Fruit fly (Drosophila melanogaster) whole organism, embryonic: ENCODE results near the gene CG32206.

Experiments used
- Ada2b ChIP-seq: fragments of 200-800 bp; sonication (Bioruptor generic); IDR thresholded peaks from 2 replicates; pipeline ENCODE4 v1.3.6; 2022; ENCODE audit warnings: missing biosample characterization, missing genetic modification characterization
- Bdp1 ChIP-seq: fragments of 200-800 bp; sonication (Bioruptor generic); optimal IDR thresholded peaks from 3 replicates; lab custom pipeline; 2016; ENCODE audit warnings: missing biosample characterization, missing genetic modification characterization
- Blimp-1 ChIP-seq: fragments of 200-800 bp; sonication (Bioruptor generic); optimal IDR thresholded peaks from 3 replicates; lab custom pipeline; 2018; ENCODE audit warnings: missing biosample characterization, missing genetic modification characterization, mild to moderate bottlenecking, moderate library complexity, missing genetic modification reagents
- CG10462 ChIP-seq: fragments of 200-800 bp; sonication (Bioruptor generic); optimal IDR thresholded peaks from 2 replicates; lab custom pipeline; 2016; ENCODE audit warnings: missing biosample characterization, missing genetic modification characterization
- CG11504 ChIP-seq: fragments of 200-800 bp; sonication (Bioruptor generic); optimal IDR thresholded peaks from 3 replicates; lab custom pipeline; 2019; ENCODE audit warnings: missing biosample characterization, mild to moderate bottlenecking, missing genetic modification characterization, moderate library complexity
- CG11723 ChIP-seq: fragments of 200-800 bp; sonication (Bioruptor generic); optimal IDR thresholded peaks from 2 replicates; lab custom pipeline; 2017; ENCODE audit warnings: missing biosample characterization, mild to moderate bottlenecking, missing genetic modification characterization
- CG12659 ChIP-seq: fragments of 200-800 bp; sonication (Bioruptor generic); optimal IDR thresholded peaks from 3 replicates; lab custom pipeline; 2017; ENCODE audit warnings: mild to moderate bottlenecking, missing biosample characterization, missing genetic modification reagents, missing genetic modification characterization
- CG13775 ChIP-seq: fragments of 200-800 bp; sonication (Bioruptor generic); optimal IDR thresholded peaks from 3 replicates; lab custom pipeline; 2017; ENCODE audit warnings: missing biosample characterization, mild to moderate bottlenecking, missing genetic modification characterization
- CG14050 ChIP-seq: fragments of 200-800 bp; sonication (Bioruptor generic); IDR thresholded peaks from 3 replicates; pipeline ENCODE4 v1.3.6; 2022; ENCODE audit warnings: missing biosample characterization, missing genetic modification characterization
- CG15073 ChIP-seq: fragments of 200-800 bp; sonication (Bioruptor generic); optimal IDR thresholded peaks from 2 replicates; lab custom pipeline; 2016; ENCODE audit warnings: missing biosample characterization, missing genetic modification characterization
- CG2678 ChIP-seq: fragments of 200-800 bp; sonication (Bioruptor generic); optimal IDR thresholded peaks from 3 replicates; lab custom pipeline; 2019; ENCODE audit warnings: missing biosample characterization, mild to moderate bottlenecking, missing genetic modification characterization, moderate library complexity
- CG2889 ChIP-seq: fragments of 200-800 bp; sonication (Bioruptor generic); IDR thresholded peaks from 3 replicates; pipeline ENCODE4 v1.3.6; 2022; ENCODE audit warnings: missing biosample characterization, missing genetic modification characterization
- CG34422 ChIP-seq: fragments of 200-800 bp; sonication (Bioruptor generic); IDR thresholded peaks from 3 replicates; pipeline ENCODE4 v1.3.6; 2022; ENCODE audit warnings: missing biosample characterization, missing genetic modification characterization
- CG5180 ChIP-seq: fragments of 200-800 bp; sonication (Bioruptor generic); optimal IDR thresholded peaks from 3 replicates; lab custom pipeline; 2017; ENCODE audit warnings: missing biosample characterization, missing genetic modification characterization, mild to moderate bottlenecking, moderate library complexity, missing genetic modification reagents
- CG7839 ChIP-seq: fragments of 200-800 bp; sonication (Bioruptor generic); optimal IDR thresholded peaks from 3 replicates; lab custom pipeline; 2018; ENCODE audit warnings: missing biosample characterization, mild to moderate bottlenecking, missing genetic modification characterization, moderate library complexity
- CTCF ChIP-seq: fragments of 200-800 bp; sonication (Bioruptor generic); optimal IDR thresholded peaks from 2 replicates; lab custom pipeline; 2017; ENCODE audit warnings: missing biosample characterization, mild to moderate bottlenecking, missing genetic modification characterization, moderate library complexity
- Deaf1 ChIP-seq: fragments of 200-800 bp; optimal IDR thresholded peaks from 3 replicates; lab custom pipeline; 2019; ENCODE audit warnings: missing biosample characterization, mild to moderate bottlenecking, missing genetic modification characterization, moderate library complexity
- Dip2 ChIP-seq: fragments of 200-800 bp; sonication (Bioruptor generic); IDR thresholded peaks from 2 replicates; pipeline ENCODE4 v1.3.6; 2022; ENCODE audit warnings: missing biosample characterization, missing genetic modification characterization
- Dip3 ChIP-seq: fragments of 200-800 bp; sonication (Bioruptor generic); optimal IDR thresholded peaks from 3 replicates; lab custom pipeline; 2016; ENCODE audit warnings: missing biosample characterization, missing genetic modification characterization
- Dref ChIP-seq: fragments of 200-800 bp; sonication (Bioruptor generic); IDR thresholded peaks from 2 replicates; pipeline ENCODE4 v1.3.6; 2022; ENCODE audit warnings: missing biosample characterization, missing genetic modification characterization
- Drgx ChIP-seq: fragments of 200-800 bp; sonication (Bioruptor generic); IDR thresholded peaks from 2 replicates; pipeline ENCODE4 v1.3.6; 2022; ENCODE audit warnings: missing biosample characterization, missing genetic modification characterization
- Ets65A ChIP-seq: fragments of 200-800 bp; sonication (Bioruptor generic); peaks from one replicate; lab custom pipeline; 2016; ENCODE audit warnings: missing biosample characterization, missing genetic modification characterization
- Hand ChIP-seq: fragments of 200-800 bp; sonication (Bioruptor generic); optimal IDR thresholded peaks from 2 replicates; lab custom pipeline; 2017; ENCODE audit warnings: mild to moderate bottlenecking, missing biosample characterization, missing genetic modification reagents, missing genetic modification characterization
- Hmx ChIP-seq: fragments of 200-800 bp; sonication (Bioruptor generic); optimal IDR thresholded peaks from 2 replicates; lab custom pipeline; 2016; ENCODE audit warnings: missing biosample characterization, missing genetic modification characterization
- Hr78 ChIP-seq, 2 experiments: fragments of 200-800 bp in 1 of 2; fragments of >200 bp in 1 of 2; sonication (Bioruptor generic) in 1 of 2; optimal IDR thresholded peaks; 2 replicates each; lab custom pipeline; 2017 to 2019; ENCODE audit warnings: missing biosample characterization in 2 of 2, missing genetic modification characterization in 2 of 2, mild to moderate bottlenecking in 1 of 2, moderate library complexity in 1 of 2
- Lhr ChIP-seq: fragments of 200-800 bp; sonication (Bioruptor generic); optimal IDR thresholded peaks from 3 replicates; lab custom pipeline; 2017; ENCODE audit warnings: mild to moderate bottlenecking, missing biosample characterization, missing genetic modification reagents, missing genetic modification characterization
- Mrtf ChIP-seq: fragments of 200-800 bp; sonication (Bioruptor generic); IDR thresholded peaks from 3 replicates; pipeline ENCODE4 v1.3.6; 2022; ENCODE audit warnings: missing biosample characterization, missing genetic modification characterization
- Xbp1 ChIP-seq: fragments of 200-800 bp; sonication (Bioruptor generic); optimal IDR thresholded peaks from 3 replicates; lab custom pipeline; 2016; ENCODE audit warnings: missing biosample characterization, mild to moderate bottlenecking, missing genetic modification characterization
- ab ChIP-seq: fragments of 200-800 bp; sonication (Bioruptor generic); optimal IDR thresholded peaks from 2 replicates; lab custom pipeline; 2016; ENCODE audit warnings: missing biosample characterization, missing genetic modification characterization
- bsh ChIP-seq, 2 experiments: fragments of 200-800 bp; sonication (Bioruptor generic); optimal IDR thresholded peaks; 2 replicates each; lab custom pipeline; 2017 to 2018; ENCODE audit warnings: mild to moderate bottlenecking in 2 of 2, missing biosample characterization in 2 of 2, missing genetic modification characterization in 2 of 2, moderate library complexity in 1 of 2
- crp ChIP-seq, 2 experiments: fragments of 200-800 bp; sonication (Bioruptor generic); optimal IDR thresholded peaks; 2 replicates in 1 of 2; 3 replicates in 1 of 2; lab custom pipeline; 2017; ENCODE audit warnings: missing biosample characterization in 2 of 2, missing genetic modification characterization in 2 of 2, mild to moderate bottlenecking in 1 of 2, moderate library complexity in 1 of 2
- fd3F ChIP-seq: fragments of 200-800 bp; sonication (Bioruptor generic); optimal IDR thresholded peaks from 2 replicates; lab custom pipeline; 2018; ENCODE audit warnings: missing biosample characterization, mild to moderate bottlenecking, missing genetic modification characterization, moderate library complexity
- gem ChIP-seq: fragments of 200-800 bp; sonication (Bioruptor generic); optimal IDR thresholded peaks from 2 replicates; lab custom pipeline; 2019; ENCODE audit warnings: missing biosample characterization, mild to moderate bottlenecking, missing genetic modification characterization, moderate library complexity
- ind ChIP-seq: fragments of 200-800 bp; sonication (Bioruptor generic); optimal IDR thresholded peaks from 3 replicates; lab custom pipeline; 2016; ENCODE audit warnings: missing biosample characterization, missing genetic modification characterization
- knrl ChIP-seq: fragments of 200-800 bp; sonication (Bioruptor generic); IDR thresholded peaks from 3 replicates; pipeline ENCODE4 v1.3.6; 2022; ENCODE audit warnings: missing biosample characterization, missing genetic modification characterization; ENCODE audit not compliant: partially characterized antibody
- lbe ChIP-seq: fragments of 200-800 bp; sonication (Bioruptor generic); optimal IDR thresholded peaks from 2 replicates; lab custom pipeline; 2016; ENCODE audit warnings: missing biosample characterization, mild to moderate bottlenecking, missing genetic modification characterization
- lmd ChIP-seq: fragments of 200-800 bp; sonication (Bioruptor generic); IDR thresholded peaks from 2 replicates; pipeline ENCODE4 v1.3.6; 2022; ENCODE audit warnings: missing biosample characterization, missing genetic modification characterization
- nmo ChIP-seq: fragments of 200-800 bp; sonication (Bioruptor generic); optimal IDR thresholded peaks from 2 replicates; lab custom pipeline; 2018; ENCODE audit warnings: missing biosample characterization, mild to moderate bottlenecking, missing genetic modification characterization, moderate library complexity
- otp ChIP-seq: fragments of 200-800 bp; sonication (Bioruptor generic); IDR thresholded peaks from 3 replicates; pipeline ENCODE4, ENCODE4 v1.3.6; 2022; ENCODE audit warnings: missing biosample characterization, missing genetic modification characterization
- trh ChIP-seq: fragments of 200-800 bp; sonication (Bioruptor generic); optimal IDR thresholded peaks from 2 replicates; lab custom pipeline; 2016; ENCODE audit warnings: missing biosample characterization, missing genetic modification characterization
- ttk ChIP-seq: fragments of 200-800 bp; sonication (Bioruptor generic); IDR thresholded peaks from 2 replicates; pipeline ENCODE4 v2.1.2; 2022; ENCODE audit warnings: missing biosample characterization, missing genetic modification characterization
- unc-4 ChIP-seq: fragments of 200-800 bp; sonication (Bioruptor generic); IDR thresholded peaks from 2 replicates; pipeline ENCODE4 v1.3.6; 2022; ENCODE audit warnings: missing biosample characterization, missing genetic modification characterization; ENCODE audit not compliant: partially characterized antibody
- vvl ChIP-seq: fragments of 200-800 bp; sonication (Bioruptor generic); IDR thresholded peaks from 2 replicates; pipeline ENCODE4 v1.3.6; 2022; ENCODE audit warnings: missing biosample characterization, missing genetic modification characterization
- zfh1 ChIP-seq: fragments of 200-800 bp; sonication (Bioruptor generic); IDR thresholded peaks from 3 replicates; pipeline ENCODE4 v1.3.6; 2022; ENCODE audit warnings: missing biosample characterization, missing genetic modification characterization

Gene CG32206

DNA sequence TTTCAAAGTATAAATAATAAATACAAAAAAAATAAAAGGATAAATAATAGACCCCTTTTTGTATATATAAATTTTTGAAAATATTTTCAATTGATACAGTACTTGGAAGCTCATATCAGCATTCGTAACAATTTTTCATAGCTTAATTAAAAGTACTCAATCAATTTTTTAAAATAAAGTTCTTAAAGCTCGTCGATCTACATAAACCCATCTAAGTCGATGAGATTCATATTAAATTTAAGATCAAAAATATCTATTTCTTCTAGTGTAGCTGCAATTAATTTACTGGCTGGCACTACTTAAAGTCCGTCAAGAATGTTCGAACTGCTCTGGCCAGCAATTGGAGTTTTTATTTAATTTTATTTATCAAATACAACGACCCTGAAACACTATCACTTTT lies 76.0 kb downstream of the CG32206 start (continued):
- no peak for TF ChIP-seq Xbp1 (GFP tag; lab: Kevin White, UChicago)
- no peak for TF ChIP-seq Bdp1 (GFP tag; lab: Kevin White, UChicago)
- peak in 1 of 2 experiments; percentile 5 for TF ChIP-seq bsh (GFP tag; optimal IDR thresholded peaks at IDR 0.05; lab: Kevin White, UChicago)
- TF ChIP-seq CG2678, result no peak
- TF ChIP-seq gem (tag; lab: Kevin White, UChicago), result peak; percentile 11
- TF ChIP-seq Hmx, result no peak
- no peak for TF ChIP-seq nmo (GFP tag; lab: Kevin White, UChicago)
- no peak for TF ChIP-seq CG12659
- no peak for TF ChIP-seq Lhr
- no peak for TF ChIP-seq lmd (GFP tag; lab: Robert Waterston, UW)

dm6 chr3L:19331763-19332162 lies 80.9 kb downstream of the CG32206 start:
- TF ChIP-seq otp, result no peak
- no peak for TF ChIP-seq trh
- peak; percentile 56 for TF ChIP-seq Deaf1 (tag; lab: Kevin White, UChicago)
- no peak for TF ChIP-seq ab
- TF ChIP-seq CG5180 (GFP tag; lab: Kevin White, UChicago), result peak; percentile 63
- peak; percentile 53 for TF ChIP-seq Ets65A

DNA sequence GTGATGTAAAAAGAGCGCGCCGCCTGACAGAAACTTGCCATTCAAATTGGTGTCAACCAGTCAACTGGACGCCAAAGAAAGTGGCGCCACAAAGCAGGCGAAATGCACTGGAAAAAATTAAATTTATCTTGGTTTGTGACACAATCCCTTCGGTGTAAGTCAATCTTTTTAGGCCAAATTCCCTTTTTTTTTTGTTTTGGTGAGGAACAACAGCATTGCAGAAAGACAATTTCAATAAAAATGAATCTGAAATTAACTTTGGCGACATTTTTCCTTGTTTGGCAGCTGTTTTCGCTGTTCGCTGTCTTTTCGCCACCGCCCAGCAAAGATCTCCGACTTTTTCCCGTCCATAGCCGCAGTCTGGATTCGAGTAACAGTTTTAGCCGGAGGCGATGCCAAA lies 83.2 kb downstream of the CG32206 start:
- no peak for TF ChIP-seq fd3F (GFP tag; lab: Kevin White, UChicago)
- TF ChIP-seq Mrtf (GFP tag; lab: Robert Waterston, UW), result no peak
- no peak for TF ChIP-seq gem (tag; lab: Kevin White, UChicago)
- TF ChIP-seq Dip3 (GFP tag; lab: Kevin White, UChicago), result no peak
- TF ChIP-seq Ada2b, result no peak
- TF ChIP-seq Drgx (GFP tag; lab: Robert Waterston, UW), result peak; percentile 41; the same call in 1 of the 2 replicates
- TF ChIP-seq, all 482 proteins: peak for 1

DNA sequence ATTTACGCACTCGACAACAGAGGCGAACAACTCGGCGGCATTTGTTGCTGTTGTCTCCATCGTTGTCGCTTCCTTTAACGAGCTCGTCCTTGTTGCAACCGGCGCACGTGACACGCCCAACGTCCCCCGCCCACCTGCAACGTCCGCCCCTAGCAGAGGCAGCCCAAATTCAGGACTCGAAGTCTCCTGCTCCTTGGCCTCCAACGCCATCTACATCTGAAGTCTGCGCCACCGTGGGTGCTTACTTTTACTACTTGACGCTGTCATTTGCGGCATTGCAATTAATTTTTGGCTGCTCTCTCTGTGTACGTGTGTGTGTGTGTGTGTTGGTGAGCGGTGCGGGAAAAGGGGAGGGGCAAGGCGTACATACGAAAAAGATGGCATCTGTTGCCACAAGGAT lies 84.6 kb downstream of the CG32206 start:
- TF ChIP-seq Dref (GFP tag; lab: Robert Waterston, UW) (0 out of 2 replicates have a peak, but pooled peaks have one; percentile 3), CTCF (peak; percentile 58), unc-4 (no peak)

DNA sequence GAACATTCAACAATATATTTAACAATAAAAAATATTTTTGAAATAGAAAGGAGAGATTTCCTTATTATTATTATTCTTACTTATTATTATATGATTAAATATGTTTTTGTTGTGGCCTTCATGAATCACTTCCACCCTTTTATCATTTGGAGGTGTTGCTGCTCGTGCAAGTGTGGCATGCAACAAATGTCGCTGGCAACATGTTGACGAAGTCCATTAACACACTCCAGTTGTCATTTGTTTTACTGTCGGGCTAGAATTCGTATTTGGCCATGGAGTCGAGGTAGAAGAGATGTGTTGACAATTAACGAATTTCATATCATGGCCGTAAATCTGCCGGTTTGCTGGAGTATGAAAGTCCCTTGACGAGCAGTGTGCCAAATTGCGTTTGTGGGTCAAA lies 85.5 kb downstream of the CG32206 start:
- TF ChIP-seq CG11504 (tag; lab: Kevin White, UChicago), result peak; percentile 90
- TF ChIP-seq CG13775 (GFP tag; lab: Kevin White, UChicago), result no peak

DNA sequence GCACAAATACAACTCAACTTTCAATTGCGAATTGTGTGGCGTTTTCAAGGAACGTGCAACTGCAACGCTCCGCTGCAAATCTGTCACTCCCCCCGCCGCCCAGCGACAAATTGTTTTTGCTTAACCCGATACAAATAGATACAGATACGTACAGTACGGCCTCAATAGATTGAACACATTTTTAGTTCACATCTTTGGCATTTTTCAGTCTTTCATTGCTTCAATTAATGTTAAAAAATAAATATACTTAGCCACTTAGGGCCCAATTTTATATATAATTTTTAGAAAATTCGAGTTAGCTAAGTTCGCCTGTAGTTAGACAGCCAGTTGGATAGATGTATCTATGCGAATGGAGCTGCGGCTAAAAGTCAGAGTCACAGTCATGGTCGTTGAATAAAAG lies 86.7 kb downstream of the CG32206 start:
- TF ChIP-seq vvl (GFP tag; lab: Robert Waterston, UW) (0 out of 2 replicates have a peak, but pooled peaks have one; percentile 32), knrl (GFP tag; lab: Robert Waterston, UW) (no peak), Hr78 (GFP tag; optimal IDR thresholded peaks at IDR 0.05; lab: Kevin White, UChicago) (no peak), CG13775 (GFP tag; lab: Kevin White, UChicago) (no peak), CG2889 (GFP tag; lab: Robert Waterston, UW) (0 out of 3 replicates have a peak, but pooled peaks have one; percentile 8), ind (peak; percentile 24), CG11723 (GFP tag; lab: Kevin White, UChicago) (no peak), ttk (GFP tag; lab: Robert Waterston, UW) (0 out of 2 replicates have a peak, but pooled peaks have one; percentile 50), crp (GFP tag; optimal IDR thresholded peaks at IDR 0.05; lab: Kevin White, UChicago) (no peak), lbe (GFP tag; lab: Kevin White, UChicago) (no peak), Dip2 (GFP tag; lab: Robert Waterston, UW) (no peak), Hand (GFP tag; lab: Kevin White, UChicago) (no peak), CG34422 (GFP tag; lab: Robert Waterston, UW) (no peak), CG15073 (GFP tag; lab: Kevin White, UChicago) (no peak), zfh1 (GFP tag; lab: Robert Waterston, UW) (peak; percentile 26; the same call in 1 of the 3 replicates), CG10462 (GFP tag; lab: Kevin White, UChicago) (no peak), Blimp-1 (peak; percentile 30), CG7839 (tag; lab: Kevin White, UChicago) (peak; percentile 29), CG14050 (GFP tag; lab: Robert Waterston, UW) (0 out of 3 replicates have a peak, but pooled peaks have one; percentile 19)
